Fruit fly (Drosophila melanogaster): Measurements from ENCODE around the gene CG33493.

CG33493 gene

dm6 chr3L:10678545-10679067, 14.4 kb downstream of the CG33493 start (continued):
- TF ChIP-seq nom (GFP tag; optimal IDR thresholded peaks at IDR 0.05) (peak; percentile 78), CG30020 (tag; optimal IDR thresholded peaks at IDR 0.05) (peak; percentile 83), Aef1 (GFP tag; IDR thresholded peaks at IDR 0.05) (peak; percentile 90), Fer3 (tag; optimal IDR thresholded peaks at IDR 0.05) (peak; percentile 90), CG12236 (GFP tag; optimal IDR thresholded peaks at IDR 0.05) (peak; percentile 67), CG10209 (GFP tag; optimal IDR thresholded peaks at IDR 0.05) (peak; percentile 96), Mrtf (GFP tag; IDR thresholded peaks at IDR 0.05) (peak; percentile 91), gro (GFP tag; optimal IDR thresholded peaks at IDR 0.05) (peak; percentile 85), CG43689 (GFP tag; IDR thresholded peaks at IDR 0.05) (peak; percentile 68; the same call in 1 of the 2 replicates), CG15514 (GFP tag; optimal IDR thresholded peaks at IDR 0.05) (peak; percentile 87), Rx (GFP tag; IDR thresholded peaks at IDR 0.05) (peak; percentile 48; the same call in 1 of the 2 replicates), tin (GFP tag; optimal IDR thresholded peaks at IDR 0.05) (peak; percentile 89), BtbVII (GFP tag; optimal IDR thresholded peaks at IDR 0.05) (peak; percentile 95), Atf3 (GFP tag; optimal IDR thresholded peaks at IDR 0.05) (peak; percentile 79), inv (GFP tag; IDR thresholded peaks at IDR 0.05; ENCODE audit: partially characterized antibody) (no peak), NfI (GFP tag; optimal IDR thresholded peaks at IDR 0.05) (peak; percentile 91), CG9876 (GFP tag; optimal IDR thresholded peaks at IDR 0.05) (peak; percentile 26), sens (GFP tag) (peak; percentile 99), gce (GFP tag; IDR thresholded peaks at IDR 0.05) (peak; percentile 82), Nf-YC (tag; optimal IDR thresholded peaks at IDR 0.05) (peak; percentile 89), hth (optimal IDR thresholded peaks at IDR 0.05) (no peak), Dip3 (GFP tag; optimal IDR thresholded peaks at IDR 0.05) (peak; percentile 87), sr (GFP tag; IDR thresholded peaks at IDR 0.05) (0 out of 3 replicates have a peak, but pooled peaks have one; percentile 17), CG9609 (GFP tag; optimal IDR thresholded peaks at IDR 0.05) (peak; percentile 85), Taf1 (GFP tag; IDR thresholded peaks at IDR 0.05) (peak; percentile 74; the same call in 1 of the 2 replicates), h (optimal IDR thresholded peaks at IDR 0.05) (no peak), CG5245 (GFP tag; optimal IDR thresholded peaks at IDR 0.05) (peak; percentile 67), CG12155 (GFP tag; optimal IDR thresholded peaks at IDR 0.05) (peak; percentile 85), dpn (GFP tag; optimal IDR thresholded peaks at IDR 0.05) (peak; percentile 88 to 90), slbo (GFP tag; IDR thresholded peaks at IDR 0.05) (peak; percentile 93), CG32772 (GFP tag; IDR thresholded peaks at IDR 0.05) (peak; percentile 92), CG8359 (GFP tag; optimal IDR thresholded peaks at IDR 0.05; ENCODE audit: borderline replicate concordance) (peak; percentile 81), cas (GFP tag; IDR thresholded peaks at IDR 0.05) (peak; percentile 84), Doc2 (GFP tag; IDR thresholded peaks at IDR 0.05) (no peak), pros (GFP tag; optimal IDR thresholded peaks at IDR 0.05) (peak; percentile 92), oc (tag; optimal IDR thresholded peaks at IDR 0.05) (peak; percentile 92), CG10543 (GFP tag; optimal IDR thresholded peaks at IDR 0.05) (peak; percentile 96), Meics (GFP tag; optimal IDR thresholded peaks at IDR 0.05) (peak; percentile 96), Usf (GFP tag; optimal IDR thresholded peaks at IDR 0.05) (peak; percentile 80), NK7.1 (GFP tag; optimal IDR thresholded peaks at IDR 0.05) (peak; percentile 88), HLHmδ (GFP tag; optimal IDR thresholded peaks at IDR 0.05) (no peak), prd (optimal IDR thresholded peaks at IDR 0.05) (no peak), prd (GFP tag; IDR thresholded peaks at IDR 0.05) (peak; percentile 95), NC2β (GFP tag; optimal IDR thresholded peaks at IDR 0.05) (peak; percentile 82), H2.0 (GFP tag; IDR thresholded peaks at IDR 0.05) (peak; percentile 87), ken (GFP tag; IDR thresholded peaks at IDR 0.05) (peak; percentile 87), CG10462 (GFP tag; optimal IDR thresholded peaks at IDR 0.05) (peak; percentile 80), MTF-1 (GFP tag; optimal IDR thresholded peaks at IDR 0.05; ENCODE audit: borderline replicate concordance) (peak; percentile 70), CG2129 (GFP tag; IDR thresholded peaks at IDR 0.05; ENCODE audit: partially characterized antibody) (no peak), CG13775 (GFP tag; optimal IDR thresholded peaks at IDR 0.05) (peak; percentile 95), gsb-n (tag; optimal IDR thresholded peaks at IDR 0.05) (peak; percentile 97)

Measured in whole organism, embryonic.